Worm (Caenorhabditis elegans): ENCODE measurements around the gene dro-1.

DNA sequence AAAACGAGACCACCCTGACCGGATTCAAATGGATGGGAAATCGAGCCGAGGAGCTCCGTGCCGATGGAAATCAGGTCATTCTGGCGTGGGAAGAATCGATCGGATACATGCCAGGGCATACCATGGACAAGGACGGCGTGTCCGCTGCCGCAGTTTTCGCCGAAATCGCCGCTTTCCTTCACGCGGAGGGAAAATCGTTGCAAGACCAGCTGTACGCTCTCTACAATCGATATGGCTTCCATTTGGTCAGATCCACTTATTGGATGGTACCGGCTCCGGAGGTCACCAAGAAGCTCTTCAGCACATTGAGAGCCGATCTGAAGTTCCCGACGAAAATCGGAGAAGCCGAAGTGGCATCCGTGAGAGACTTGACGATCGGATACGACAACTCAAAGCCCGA lies 40.5 kb upstream of the dro-1 start:
- TF ChIP-seq fkh-10 (GFP tag; optimal IDR thresholded peaks at IDR 0.05) (no peak), unc-62 (GFP tag; optimal IDR thresholded peaks at IDR 0.05 in 1 of 2) (no peak), unc-62 (tag; optimal IDR thresholded peaks at IDR 0.05) (no peak)

Measured in whole organism, L4 larva.